Fruit fly (Drosophila melanogaster): Measurements from ENCODE around the gene CG6813.

DNA sequence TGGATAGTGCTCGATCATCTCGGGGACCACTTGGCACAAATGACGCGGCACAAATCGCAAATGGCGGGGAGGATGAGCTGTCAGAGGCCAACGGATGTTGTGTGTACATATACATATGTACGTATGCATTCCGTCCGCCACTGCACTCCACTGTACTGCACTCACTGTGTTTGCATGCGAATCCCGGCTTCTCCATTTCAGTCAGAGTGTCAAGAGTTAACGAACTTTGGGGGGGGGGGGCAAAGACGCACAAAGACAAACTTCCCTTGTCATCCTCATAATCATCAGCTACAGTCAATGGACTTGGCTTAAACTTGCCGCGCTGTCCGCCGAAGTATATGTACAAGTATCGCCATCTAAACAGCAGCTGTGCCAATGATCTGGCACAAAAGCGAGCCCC lies 12.3 kb downstream of the CG6813 start:
- no peak for TF ChIP-seq CG6765 (GFP tag; optimal IDR thresholded peaks at IDR 0.05)
- no peak for TF ChIP-seq TFAM (GFP tag; optimal IDR thresholded peaks at IDR 0.05)
- TF ChIP-seq CG8281 (tag; optimal IDR thresholded peaks at IDR 0.05) = no peak
- no peak for TF ChIP-seq Ravus (GFP tag; IDR thresholded peaks at IDR 0.05)
- no peak for TF ChIP-seq ab (GFP tag; optimal IDR thresholded peaks at IDR 0.05)
- no peak for TF ChIP-seq kay (GFP tag; optimal IDR thresholded peaks at IDR 0.05)
- no peak for TF ChIP-seq maf-S (GFP tag; optimal IDR thresholded peaks at IDR 0.05)
- no peak for TF ChIP-seq CG10209 (GFP tag; optimal IDR thresholded peaks at IDR 0.05)
- TF ChIP-seq gt (GFP tag; IDR thresholded peaks at IDR 0.05) = no peak
- no peak for TF ChIP-seq Gug (GFP tag; IDR thresholded peaks at IDR 0.05)
- TF ChIP-seq Eip74EF (GFP tag; optimal IDR thresholded peaks at IDR 0.05) = no peak
- TF ChIP-seq br (optimal IDR thresholded peaks at IDR 0.05) = no peak

Measured in whole organism, embryonic.